Worm (Caenorhabditis elegans) whole organism, L3 larva: ENCODE results near the gene dnc-2.

Source experiments
- ZK546.5 ChIP-seq: sonication (generic microtip); optimal IDR thresholded peaks from 2 replicates; lab custom pipeline; 2017; ENCODE audit warnings: missing biosample characterization, missing genetic modification characterization
- ceh-16 ChIP-seq: sonication (generic microtip); optimal IDR thresholded peaks from 2 replicates; lab custom pipeline; 2017; ENCODE audit warnings: missing biosample characterization, missing genetic modification characterization
- elt-1 ChIP-seq: fragments of 150-350 bp; optimal IDR thresholded peaks from 2 replicates; lab custom pipeline; 2014; ENCODE audit warnings: missing biosample characterization, missing genetic modification characterization
- nhr-25 ChIP-seq: sonication (generic microtip); optimal IDR thresholded peaks from 2 replicates; lab custom pipeline; 2017; ENCODE audit warnings: missing biosample characterization, missing genetic modification characterization
- nhr-28 ChIP-seq: fragments of 150-350 bp; optimal IDR thresholded peaks from 2 replicates; lab custom pipeline; 2014; ENCODE audit warnings: missing biosample characterization, missing genetic modification characterization
- nhr-77 ChIP-seq: fragments of 150-350 bp; optimal IDR thresholded peaks from 2 replicates; lab custom pipeline; 2014; ENCODE audit warnings: missing biosample characterization, missing genetic modification characterization
- pha-4 ChIP-seq: fragments of 150-350 bp; optimal IDR thresholded peaks from 2 replicates; lab custom pipeline; 2014; ENCODE audit warnings: missing biosample characterization, missing genetic modification reagents, missing genetic modification characterization
- sea-2 ChIP-seq: fragments of 150-350 bp; sonication (generic microtip); optimal IDR thresholded peaks from 4 replicates; lab custom pipeline; 2014; ENCODE audit warnings: missing biosample characterization, missing genetic modification reagents, missing genetic modification characterization
- snpc-4 ChIP-seq: fragments of 150-350 bp; optimal IDR thresholded peaks from 2 replicates; lab custom pipeline; 2014; ENCODE audit warnings: missing biosample characterization, missing genetic modification characterization
- ztf-11 ChIP-seq: fragments of 150-350 bp; optimal IDR thresholded peaks from 2 replicates; lab custom pipeline; 2014; ENCODE audit warnings: missing biosample characterization, missing genetic modification characterization

DNA sequence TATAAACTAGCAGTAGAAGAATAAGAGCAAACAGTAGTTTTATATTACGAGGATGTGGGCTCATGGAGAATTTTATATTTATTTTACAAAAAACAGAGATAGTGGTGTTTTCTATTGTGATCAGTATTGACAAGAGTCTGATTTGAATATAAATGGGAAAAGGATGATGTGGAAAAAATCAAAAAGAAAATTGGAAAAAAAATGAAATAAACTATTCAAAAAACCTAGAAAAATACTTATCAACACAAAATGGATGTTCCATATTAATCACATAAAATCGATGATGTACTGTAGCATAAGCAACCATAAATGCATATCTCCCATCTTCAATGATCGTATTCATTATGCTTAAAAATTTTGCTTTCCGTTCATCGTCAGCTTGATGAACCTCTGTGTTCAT is 38.7 kb downstream of the dnc-2 start, which contains the start of gene C28H8.7:
- TF ChIP-seq ZK546.5 (tag; lab: Kevin White, UChicago) (no peak), sea-2 (GFP tag; lab: Kevin White, UChicago) (no peak), nhr-77 (tag; lab: Kevin White, UChicago) (no peak), snpc-4 (tag; lab: Kevin White, UChicago) (no peak), ztf-11 (tag; lab: Kevin White, UChicago) (no peak), pha-4 (tag; lab: Kevin White, UChicago) (no peak), nhr-28 (tag; lab: Kevin White, UChicago) (no peak), nhr-25 (tag; lab: Kevin White, UChicago) (no peak), elt-1 (tag; lab: Kevin White, UChicago) (no peak), ceh-16 (tag; lab: Kevin White, UChicago) (no peak)
